Fruit fly (Drosophila melanogaster): ENCODE measurements around the gene dco.

dco gene

DNA sequence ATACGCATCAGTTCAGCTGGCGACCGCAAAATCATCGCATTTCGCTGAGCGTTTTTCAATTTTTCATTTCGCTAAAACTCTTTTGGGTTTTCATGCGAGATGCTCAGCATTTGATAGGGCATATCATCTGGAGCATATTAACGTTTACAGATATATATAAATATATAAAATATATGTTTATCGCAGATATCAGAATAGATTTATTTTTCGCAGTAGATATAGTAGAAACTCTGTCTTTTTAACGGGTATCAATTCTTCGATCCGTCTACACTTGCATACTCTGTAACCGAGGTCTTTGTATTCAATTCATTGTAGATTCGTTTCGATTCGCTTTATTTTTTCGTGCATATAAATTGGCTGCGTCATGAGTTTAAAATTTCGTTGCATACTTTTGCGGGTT, 41.3 kb downstream of the dco start (continued):
- TF ChIP-seq CG17568 (GFP tag; optimal IDR thresholded peaks at IDR 0.05) (no peak), odd (GFP tag; optimal IDR thresholded peaks at IDR 0.05) (no peak), insv (GFP tag; optimal IDR thresholded peaks at IDR 0.05) (no peak), Antp (GFP tag; optimal IDR thresholded peaks at IDR 0.05) (no peak), CG30403 (GFP tag; optimal IDR thresholded peaks at IDR 0.05) (no peak), Lim3 (GFP tag; IDR thresholded peaks at IDR 0.05) (no peak), bowl (GFP tag; IDR thresholded peaks at IDR 0.05) (no peak), CG15269 (tag; optimal IDR thresholded peaks at IDR 0.05) (peak; percentile 11), peb (GFP tag; IDR thresholded peaks at IDR 0.05) (no peak; the same call in 1 of the 2 replicates), gcm (GFP tag; optimal IDR thresholded peaks at IDR 0.05) (no peak), CG6654 (GFP tag; optimal IDR thresholded peaks at IDR 0.05) (no peak), btn (GFP tag; optimal IDR thresholded peaks at IDR 0.05) (no peak), fru (optimal IDR thresholded peaks at IDR 0.05) (no peak), hb (GFP tag; IDR thresholded peaks at IDR 0.05; ENCODE audit: partially characterized antibody) (no peak), HLH54F (GFP tag; optimal IDR thresholded peaks at IDR 0.05) (no peak), tll (GFP tag; optimal IDR thresholded peaks at IDR 0.05) (no peak), CG14710 (tag; optimal IDR thresholded peaks at IDR 0.05) (no peak), Rx (GFP tag; IDR thresholded peaks at IDR 0.05) (no peak), B-H1 (GFP tag; IDR thresholded peaks at IDR 0.05) (peak; percentile 13; the same call in 1 of the 3 replicates), org-1 (GFP tag; optimal IDR thresholded peaks at IDR 0.05) (no peak), Gsc (GFP tag; IDR thresholded peaks at IDR 0.05) (no peak), gsb (GFP tag; IDR thresholded peaks at IDR 0.05) (no peak), rib (GFP tag; IDR thresholded peaks at IDR 0.05) (no peak), Spps (tag; optimal IDR thresholded peaks at IDR 0.05) (no peak), wor (GFP tag; IDR thresholded peaks at IDR 0.05) (no peak), lov (optimal IDR thresholded peaks at IDR 0.05) (no peak), lov (GFP tag; IDR thresholded peaks at IDR 0.05) (no peak), CG14050 (GFP tag; IDR thresholded peaks at IDR 0.05) (no peak), Hr51 (GFP tag; optimal IDR thresholded peaks at IDR 0.05) (peak in 1 of 2 experiments; percentile 29), CG1647 (GFP tag; optimal IDR thresholded peaks at IDR 0.05) (no peak), Xrp1 (GFP tag; IDR thresholded peaks at IDR 0.05) (no peak), Hr3 (GFP tag; optimal IDR thresholded peaks at IDR 0.05) (no peak), vvl (GFP tag; IDR thresholded peaks at IDR 0.05) (peak; percentile 42; the same call in 1 of the 2 replicates), tgo (GFP tag; IDR thresholded peaks at IDR 0.05) (peak; percentile 53; the same call in 2 of the 3 replicates), gem (tag; optimal IDR thresholded peaks at IDR 0.05) (peak; percentile 57), row (GFP tag; IDR thresholded peaks at IDR 0.05) (peak; percentile 69; the same call in 2 of the 3 replicates), D (optimal IDR thresholded peaks at IDR 0.05) (no peak), D (GFP tag; optimal IDR thresholded peaks at IDR 0.05) (no peak), seq (GFP tag; IDR thresholded peaks at IDR 0.05) (no peak), CG3065 (GFP tag; optimal IDR thresholded peaks at IDR 0.05) (no peak), yki (optimal IDR thresholded peaks at IDR 0.05) (no peak), Ravus (GFP tag; IDR thresholded peaks at IDR 0.05) (no peak), croc (GFP tag; conservative IDR thresholded peaks at IDR 0.05) (no peak), en (GFP tag; optimal IDR thresholded peaks at IDR 0.05) (no peak)

DNA sequence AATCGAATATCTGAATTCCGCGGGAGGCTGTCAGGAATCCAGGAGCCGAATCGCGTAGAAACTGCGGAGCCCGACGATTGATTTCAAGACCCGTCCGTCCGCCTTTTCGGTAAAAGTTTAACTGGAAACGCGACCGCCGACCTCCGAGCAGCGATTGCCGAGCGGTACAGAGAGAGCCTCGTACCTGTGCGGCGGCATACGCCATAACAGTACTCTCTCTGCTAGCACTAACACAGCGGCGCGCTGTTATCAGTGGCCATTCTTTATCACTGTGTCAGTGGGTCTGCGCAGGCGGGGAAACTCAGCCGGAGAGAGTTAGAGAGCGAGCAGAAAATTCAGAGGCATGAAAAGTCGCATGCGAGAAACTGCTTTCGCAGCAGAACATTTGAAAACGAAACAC, 44.3 kb downstream of the dco start, which contains the start of gene 5-HT7:
5-HT7 (minus strand) TSS at position 161 of the 400 bp plus-strand sequence.
- TF ChIP-seq ranshi (GFP tag; IDR thresholded peaks at IDR 0.05) (peak; percentile 11; the same call in 1 of the 2 replicates), CG1792 (GFP tag; optimal IDR thresholded peaks at IDR 0.05) (no peak), Trl (optimal IDR thresholded peaks at IDR 0.05) (peak; percentile 65 to 66), Trl (GFP tag; optimal IDR thresholded peaks at IDR 0.05) (no peak), sens (GFP tag) (peak; percentile 62), ewg (GFP tag; optimal IDR thresholded peaks at IDR 0.05) (peak; percentile 27), CG32532 (GFP tag; IDR thresholded peaks at IDR 0.05) (peak; percentile 19; the same call in 1 of the 2 replicates), GATAe (GFP tag; conservative IDR thresholded peaks at IDR 0.05) (peak; percentile 85), inv (GFP tag; IDR thresholded peaks at IDR 0.05; ENCODE audit: partially characterized antibody) (peak; percentile 17; the same call in 1 of the 2 replicates), CG6654 (GFP tag; optimal IDR thresholded peaks at IDR 0.05) (no peak), nerfin-2 (GFP tag; IDR thresholded peaks at IDR 0.05; ENCODE audit: partially characterized antibody) (no peak), CG2129 (GFP tag; IDR thresholded peaks at IDR 0.05; ENCODE audit: partially characterized antibody) (no peak), CG17361 (GFP tag; IDR thresholded peaks at IDR 0.05) (no peak), sug (tag; optimal IDR thresholded peaks at IDR 0.05) (peak; percentile 21)
